Fruit fly (Drosophila melanogaster) whole organism, embryonic: Measurements from ENCODE around the gene Mtpalpha.

Experiments used
- Atf-2 ChIP-seq: fragments of 200-800 bp; sonication (Bioruptor generic); optimal IDR thresholded peaks from 2 replicates; lab custom pipeline; 2016; ENCODE audit warnings: missing biosample characterization, missing genetic modification characterization
- Awh ChIP-seq: fragments of 200-800 bp; sonication (Bioruptor generic); IDR thresholded peaks from 2 replicates; pipeline ENCODE4, ENCODE4 v1.3.6; 2022; ENCODE audit warnings: missing biosample characterization, missing genetic modification characterization
- Blimp-1 ChIP-seq: fragments of 200-800 bp; sonication (Bioruptor generic); optimal IDR thresholded peaks from 3 replicates; lab custom pipeline; 2018; ENCODE audit warnings: missing biosample characterization, missing genetic modification characterization, mild to moderate bottlenecking, moderate library complexity, missing genetic modification reagents
- CG10147 ChIP-seq: fragments of 200-800 bp; sonication (Bioruptor generic); optimal IDR thresholded peaks from 2 replicates; lab custom pipeline; 2019; ENCODE audit warnings: missing biosample characterization, mild to moderate bottlenecking, missing genetic modification characterization, moderate library complexity
- CG10959 ChIP-seq: fragments of 200-800 bp; sonication (Bioruptor generic); IDR thresholded peaks from 2 replicates; pipeline ENCODE4 v1.3.6; 2022; ENCODE audit warnings: missing biosample characterization, missing genetic modification characterization
- CG11093 ChIP-seq: fragments of 200-800 bp; sonication (Bioruptor generic); IDR thresholded peaks from 3 replicates; pipeline ENCODE4 v1.3.6; 2022; ENCODE audit warnings: missing biosample characterization, missing genetic modification characterization
- CG12659 ChIP-seq: fragments of 200-800 bp; sonication (Bioruptor generic); optimal IDR thresholded peaks from 3 replicates; lab custom pipeline; 2017; ENCODE audit warnings: mild to moderate bottlenecking, missing biosample characterization, missing genetic modification reagents, missing genetic modification characterization
- CG13894 ChIP-seq: fragments of 200-800 bp; sonication (Bioruptor generic); optimal IDR thresholded peaks from 3 replicates; lab custom pipeline; 2018; ENCODE audit warnings: missing biosample characterization, mild to moderate bottlenecking, missing genetic modification characterization, moderate library complexity
- CG14050 ChIP-seq: fragments of 200-800 bp; sonication (Bioruptor generic); IDR thresholded peaks from 3 replicates; pipeline ENCODE4 v1.3.6; 2022; ENCODE audit warnings: missing biosample characterization, missing genetic modification characterization
- CG16779 ChIP-seq: fragments of 200-800 bp; sonication (Bioruptor generic); IDR thresholded peaks from 2 replicates; pipeline ENCODE4 v1.3.6; 2022; ENCODE audit warnings: missing biosample characterization, missing genetic modification characterization
- CG17385 ChIP-seq: fragments of 200-800 bp; sonication (Bioruptor generic); optimal IDR thresholded peaks from 3 replicates; lab custom pipeline; 2018; ENCODE audit warnings: missing biosample characterization, mild to moderate bottlenecking, missing genetic modification characterization
- CG30020 ChIP-seq: fragments of 200-800 bp; optimal IDR thresholded peaks from 2 replicates; lab custom pipeline; 2019; ENCODE audit warnings: missing biosample characterization, mild to moderate bottlenecking, missing genetic modification characterization, moderate library complexity
- CG30431 ChIP-seq: fragments of 200-800 bp; sonication (Bioruptor generic); optimal IDR thresholded peaks from 2 replicates; lab custom pipeline; 2017; ENCODE audit warnings: missing biosample characterization, missing genetic modification characterization
- CG34224 ChIP-seq: fragments of 200-800 bp; sonication (Bioruptor generic); IDR thresholded peaks from 3 replicates; pipeline ENCODE4 v1.3.6; 2022; ENCODE audit warnings: missing biosample characterization, missing genetic modification characterization; ENCODE audit not compliant: partially characterized antibody
- CG42726 ChIP-seq: fragments of 200-800 bp; sonication (Bioruptor generic); IDR thresholded peaks from 2 replicates; pipeline ENCODE4 v1.3.6; 2022; ENCODE audit warnings: missing biosample characterization, missing genetic modification characterization; ENCODE audit not compliant: partially characterized antibody
- CG4328 ChIP-seq: fragments of 200-800 bp; sonication (Bioruptor generic); optimal IDR thresholded peaks from 3 replicates; lab custom pipeline; 2017; ENCODE audit warnings: missing biosample characterization, missing genetic modification reagents, missing genetic modification characterization
- CG6683 ChIP-seq: fragments of 200-800 bp; sonication (Bioruptor generic); optimal IDR thresholded peaks from 2 replicates; lab custom pipeline; 2017; ENCODE audit warnings: missing biosample characterization, mild to moderate bottlenecking, missing genetic modification characterization, missing genetic modification reagents
- CG8281 ChIP-seq: fragments of 200-800 bp; sonication (Bioruptor generic); optimal IDR thresholded peaks from 2 replicates; lab custom pipeline; 2018; ENCODE audit warnings: missing biosample characterization, mild to moderate bottlenecking, missing genetic modification characterization, moderate library complexity
- D ChIP-seq, 2 experiments: fragments of 200-800 bp in 1 of 2; fragments of >200 bp in 1 of 2; sonication (Bioruptor generic) in 1 of 2; optimal IDR thresholded peaks; 2 replicates in 1 of 2; 3 replicates in 1 of 2; lab custom pipeline; 2017; ENCODE audit warnings: mild to moderate bottlenecking in 1 of 2, missing biosample characterization in 1 of 2, missing genetic modification characterization in 1 of 2, missing genetic modification reagents in 1 of 2
- Dp ChIP-seq: fragments of 200-800 bp; sonication (Bioruptor generic); optimal IDR thresholded peaks from 2 replicates; lab custom pipeline; 2018; ENCODE audit warnings: missing biosample characterization, mild to moderate bottlenecking, missing genetic modification characterization, moderate library complexity
- Drgx ChIP-seq: fragments of 200-800 bp; sonication (Bioruptor generic); IDR thresholded peaks from 2 replicates; pipeline ENCODE4 v1.3.6; 2022; ENCODE audit warnings: missing biosample characterization, missing genetic modification characterization
- Ets97D ChIP-seq: fragments of 200-800 bp; sonication (Bioruptor generic); optimal IDR thresholded peaks from 3 replicates; lab custom pipeline; 2016; ENCODE audit warnings: missing biosample characterization, missing genetic modification characterization
- Hr78 ChIP-seq, 2 experiments: fragments of 200-800 bp in 1 of 2; fragments of >200 bp in 1 of 2; sonication (Bioruptor generic) in 1 of 2; optimal IDR thresholded peaks; 2 replicates each; lab custom pipeline; 2017 to 2019; ENCODE audit warnings: missing biosample characterization in 2 of 2, missing genetic modification characterization in 2 of 2, mild to moderate bottlenecking in 1 of 2, moderate library complexity in 1 of 2
- MESR4 ChIP-seq: fragments of 200-800 bp; sonication (Bioruptor generic); optimal IDR thresholded peaks from 2 replicates; lab custom pipeline; 2018; ENCODE audit warnings: missing biosample characterization, mild to moderate bottlenecking, missing genetic modification characterization, moderate library complexity
- Mes4 ChIP-seq: fragments of 200-800 bp; sonication (Bioruptor generic); optimal IDR thresholded peaks from 2 replicates; lab custom pipeline; 2016; ENCODE audit warnings: missing biosample characterization, missing genetic modification characterization
- Myb ChIP-seq: fragments of 200-800 bp; sonication (Bioruptor generic); optimal IDR thresholded peaks from 2 replicates; lab custom pipeline; 2016; ENCODE audit warnings: missing biosample characterization, missing genetic modification characterization
- Oli ChIP-seq: fragments of 200-800 bp; sonication (Bioruptor generic); optimal IDR thresholded peaks from 2 replicates; lab custom pipeline; 2018; ENCODE audit warnings: missing biosample characterization, mild to moderate bottlenecking, missing genetic modification characterization, moderate library complexity
- Opbp ChIP-seq: fragments of 200-800 bp; sonication (Bioruptor generic); IDR thresholded peaks from 3 replicates; pipeline ENCODE4 v1.3.6; 2022; ENCODE audit warnings: missing biosample characterization, missing genetic modification characterization; ENCODE audit not compliant: partially characterized antibody
- Scr ChIP-seq: fragments of 200-800 bp; sonication (Bioruptor generic); IDR thresholded peaks from 2 replicates; pipeline ENCODE4 v1.3.6; 2022; ENCODE audit warnings: missing biosample characterization, missing genetic modification characterization; ENCODE audit not compliant: partially characterized antibody
- Six4 ChIP-seq: fragments of 200-800 bp; sonication (Bioruptor generic); optimal IDR thresholded peaks from 2 replicates; lab custom pipeline; 2016; ENCODE audit warnings: missing biosample characterization, missing genetic modification characterization
- Stat92E ChIP-seq, 3 experiments: fragments of >200 bp in 2 of 3; fragments of 200-800 bp in 1 of 3; sonication (Bioruptor generic) in 1 of 3; optimal IDR thresholded peaks; 2 replicates each; lab custom pipeline; 2017 to 2019; ENCODE audit warnings: missing biosample characterization in 3 of 3, missing genetic modification characterization in 3 of 3, mild to moderate bottlenecking in 1 of 3, moderate library complexity in 1 of 3
- Taf1 ChIP-seq: fragments of 200-800 bp; sonication (Bioruptor generic); IDR thresholded peaks from 2 replicates; pipeline ENCODE4 v1.3.6; 2022; ENCODE audit warnings: missing biosample characterization, missing genetic modification characterization
- crc ChIP-seq: fragments of 200-800 bp; sonication (Bioruptor generic); optimal IDR thresholded peaks from 2 replicates; lab custom pipeline; 2016; ENCODE audit warnings: missing biosample characterization, missing genetic modification characterization
- dati ChIP-seq: fragments of 200-800 bp; sonication (Bioruptor generic); IDR thresholded peaks from 2 replicates; pipeline ENCODE4 v1.3.6; 2022; ENCODE audit warnings: missing biosample characterization, missing genetic modification characterization
- dimm ChIP-seq: fragments of 200-800 bp; sonication (Bioruptor generic); IDR thresholded peaks from 2 replicates; pipeline ENCODE4 v1.3.6; 2022; ENCODE audit warnings: missing biosample characterization, missing genetic modification characterization
- disco-r ChIP-seq: fragments of 200-800 bp; sonication (Bioruptor generic); optimal IDR thresholded peaks from 2 replicates; lab custom pipeline; 2016; ENCODE audit warnings: missing biosample characterization, missing genetic modification characterization
- dm ChIP-seq: fragments of 200-800 bp; sonication (Bioruptor generic); optimal IDR thresholded peaks from 3 replicates; lab custom pipeline; 2016; ENCODE audit warnings: missing biosample characterization, missing genetic modification characterization
- ems ChIP-seq: fragments of 200-800 bp; sonication (Bioruptor generic); optimal IDR thresholded peaks from 3 replicates; lab custom pipeline; 2016; ENCODE audit warnings: missing biosample characterization, missing genetic modification characterization
- ftz-f1 ChIP-seq: fragments of 200-800 bp; sonication (Bioruptor generic); optimal IDR thresholded peaks from 2 replicates; lab custom pipeline; 2016; ENCODE audit warnings: missing biosample characterization, missing genetic modification characterization
- hth ChIP-seq: fragments of >200 bp; optimal IDR thresholded peaks from 2 replicates; lab custom pipeline; 2017; ENCODE audit warnings: inconsistent platforms
- insv ChIP-seq, 2 experiments: fragments of 200-800 bp; sonication (Bioruptor generic); optimal IDR thresholded peaks; 3 replicates each; lab custom pipeline; 2016 to 2018; ENCODE audit warnings: missing biosample characterization in 2 of 2, missing genetic modification characterization in 2 of 2
- pum ChIP-seq: fragments of 200-800 bp; sonication (Bioruptor generic); optimal IDR thresholded peaks from 2 replicates; lab custom pipeline; 2016; ENCODE audit warnings: missing biosample characterization, missing genetic modification characterization
- rib ChIP-seq: fragments of 200-800 bp; sonication (Bioruptor generic); IDR thresholded peaks from 2 replicates; pipeline ENCODE4 v1.3.6; 2022; ENCODE audit warnings: missing biosample characterization, missing genetic modification characterization
- schlank ChIP-seq: fragments of 200-800 bp; sonication (Bioruptor generic); optimal IDR thresholded peaks from 2 replicates; lab custom pipeline; 2018; ENCODE audit warnings: missing biosample characterization, mild to moderate bottlenecking, missing genetic modification characterization
- seq ChIP-seq: fragments of 200-800 bp; sonication (Bioruptor generic); IDR thresholded peaks from 2 replicates; pipeline ENCODE4 v1.3.6; 2022; ENCODE audit warnings: missing biosample characterization, missing genetic modification characterization
- sr ChIP-seq: fragments of 200-800 bp; sonication (Bioruptor generic); IDR thresholded peaks from 3 replicates; pipeline ENCODE4 v1.3.6; 2022; ENCODE audit warnings: missing biosample characterization, missing genetic modification characterization
- sug ChIP-seq: fragments of 200-800 bp; optimal IDR thresholded peaks from 2 replicates; lab custom pipeline; 2019; ENCODE audit warnings: missing biosample characterization, mild to moderate bottlenecking, missing genetic modification characterization, moderate library complexity
- tio ChIP-seq: fragments of 200-800 bp; sonication (Bioruptor generic); optimal IDR thresholded peaks from 2 replicates; lab custom pipeline; 2017; ENCODE audit warnings: missing biosample characterization, missing genetic modification characterization, inconsistent platforms
- vnd ChIP-seq: fragments of 200-800 bp; sonication (Bioruptor generic); IDR thresholded peaks from 3 replicates; pipeline ENCODE4 v1.3.6; 2022; ENCODE audit warnings: missing biosample characterization, missing genetic modification characterization; ENCODE audit not compliant: partially characterized antibody
- wek ChIP-seq: fragments of 200-800 bp; sonication (Bioruptor generic); optimal IDR thresholded peaks from 3 replicates; lab custom pipeline; 2018; ENCODE audit warnings: missing biosample characterization, mild to moderate bottlenecking, missing genetic modification characterization, moderate library complexity
- wor ChIP-seq: fragments of 200-800 bp; sonication (Bioruptor generic); IDR thresholded peaks from 2 replicates; pipeline ENCODE4 v1.3.6; 2022; ENCODE audit warnings: missing biosample characterization, missing genetic modification characterization

Gene Mtpalpha

DNA sequence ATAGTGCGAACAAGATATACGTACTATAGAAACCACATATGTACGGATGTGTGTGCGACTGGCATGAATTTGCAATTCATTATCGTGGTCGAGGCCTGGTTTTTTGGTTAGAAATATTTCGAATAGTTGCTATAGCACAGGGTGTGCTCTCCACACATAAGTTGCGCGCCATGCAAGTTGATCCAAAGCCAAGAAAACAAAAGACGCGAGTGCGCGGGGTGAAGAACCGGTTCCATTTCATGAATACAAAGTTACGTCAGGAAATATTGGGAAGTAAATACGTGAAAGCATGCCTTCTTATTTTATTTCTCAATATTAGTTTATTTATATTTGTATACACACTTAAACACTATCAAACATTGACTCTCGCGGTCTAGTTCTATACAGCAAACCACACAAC lies 37.4 kb upstream of the Mtpalpha start (continued):
- no peak for TF ChIP-seq dimm (GFP tag; lab: Robert Waterston, UW)
- no peak for TF ChIP-seq dm (GFP tag; lab: Kevin White, UChicago)
- TF ChIP-seq crc (GFP tag; lab: Kevin White, UChicago), result no peak
- no peak for TF ChIP-seq D (optimal IDR thresholded peaks at IDR 0.05; lab: Kevin White, UChicago)
- peak; percentile 16 for TF ChIP-seq D (GFP tag; optimal IDR thresholded peaks at IDR 0.05; lab: Kevin White, UChicago)
- no peak for TF ChIP-seq CG12659
- TF ChIP-seq sug (tag; lab: Kevin White, UChicago), result peak; percentile 14
- no peak for TF ChIP-seq CG34224 (GFP tag; lab: Robert Waterston, UW)
- TF ChIP-seq Awh (GFP tag; lab: Robert Waterston, UW), result no peak
- TF ChIP-seq rib, result no peak
- no peak for TF ChIP-seq ftz-f1 (GFP tag; lab: Kevin White, UChicago)
- no peak for TF ChIP-seq CG11093
- no peak for TF ChIP-seq Atf-2 (GFP tag; lab: Kevin White, UChicago)
- TF ChIP-seq hth (lab: Kevin White, UChicago), result no peak
- TF ChIP-seq CG4328 (GFP tag; lab: Kevin White, UChicago), result no peak
- TF ChIP-seq CG30020 (tag; lab: Kevin White, UChicago), result no peak
- TF ChIP-seq wor (GFP tag; lab: Robert Waterston, UW), result no peak
- no peak for TF ChIP-seq disco-r (GFP tag; lab: Kevin White, UChicago)
- peak; percentile 56 for TF ChIP-seq CG13894 (tag; lab: Kevin White, UChicago)
- no peak for TF ChIP-seq tio (GFP tag; lab: Kevin White, UChicago)
- no peak for TF ChIP-seq Ets97D
- no peak for TF ChIP-seq Stat92E (GFP tag; optimal IDR thresholded peaks at IDR 0.05; lab: Kevin White, UChicago)
- no peak for TF ChIP-seq dati
- peak; percentile 45 for TF ChIP-seq Blimp-1 (GFP tag; lab: Kevin White, UChicago)
- TF ChIP-seq Scr (GFP tag; lab: Robert Waterston, UW), result no peak
- no peak for TF ChIP-seq Mes4 (GFP tag; lab: Kevin White, UChicago)
- TF ChIP-seq CG16779 (GFP tag; lab: Robert Waterston, UW), result no peak
- TF ChIP-seq CG17385 (GFP tag; lab: Kevin White, UChicago), result no peak
- TF ChIP-seq CG10147 (GFP tag; lab: Kevin White, UChicago), result no peak
- peak; percentile 18 for TF ChIP-seq Myb (GFP tag; lab: Kevin White, UChicago)
- TF ChIP-seq Opbp (GFP tag; lab: Robert Waterston, UW), result no peak
- TF ChIP-seq CG14050, result no peak
- no peak for TF ChIP-seq vnd (GFP tag; lab: Robert Waterston, UW)
- no peak for TF ChIP-seq pum
- TF ChIP-seq ems, result no peak
- TF ChIP-seq CG10959 (GFP tag; lab: Robert Waterston, UW), result no peak
- TF ChIP-seq Taf1 (GFP tag; lab: Robert Waterston, UW), result no peak
- no peak for TF ChIP-seq CG30431 (GFP tag; lab: Kevin White, UChicago)
- no peak for TF ChIP-seq sr
- no peak for TF ChIP-seq Dp
- no peak for TF ChIP-seq CG42726
- no peak for TF ChIP-seq wek (GFP tag; lab: Kevin White, UChicago)
- peak; percentile 9 for TF ChIP-seq Six4 (GFP tag; lab: Kevin White, UChicago)
- TF ChIP-seq MESR4 (GFP tag; lab: Kevin White, UChicago), result no peak
- no peak for TF ChIP-seq Oli
- no peak for TF ChIP-seq schlank
- TF ChIP-seq insv (GFP tag; optimal IDR thresholded peaks at IDR 0.05; lab: Kevin White, UChicago), result no peak
- TF ChIP-seq seq, result 0 out of 2 replicates have a peak, but pooled peaks have one; percentile 8
- no peak for TF ChIP-seq CG6683
- no peak for TF ChIP-seq CG8281 (tag; lab: Kevin White, UChicago)
- peak; percentile 46 for TF ChIP-seq Drgx
- TF ChIP-seq Hr78 (GFP tag; optimal IDR thresholded peaks at IDR 0.05; lab: Kevin White, UChicago), result no peak
